Fruit fly (Drosophila melanogaster) whole organism, prepupa: ENCODE measurements around the gene CG14383.

Experiments
- CG10631 ChIP-seq: fragments of 200-800 bp; sonication (Bioruptor generic); optimal IDR thresholded peaks from 2 replicates; lab custom pipeline; 2016; ENCODE audit warnings: missing biosample characterization, missing genetic modification characterization
- CG1621 ChIP-seq: fragments of 200-800 bp; sonication (Bioruptor generic); optimal IDR thresholded peaks from 3 replicates; lab custom pipeline; 2018; ENCODE audit warnings: missing biosample characterization, mild to moderate bottlenecking, missing genetic modification characterization
- CG31627 ChIP-seq: fragments of 200-800 bp; sonication (Bioruptor generic); optimal IDR thresholded peaks from 3 replicates; lab custom pipeline; 2016; ENCODE audit warnings: missing biosample characterization, missing genetic modification characterization
- CG34406 ChIP-seq: fragments of 200-800 bp; sonication (Bioruptor generic); optimal IDR thresholded peaks from 3 replicates; lab custom pipeline; 2016; ENCODE audit warnings: missing biosample characterization, missing genetic modification characterization
- CG4318 ChIP-seq: fragments of 200-800 bp; sonication (Bioruptor generic); optimal IDR thresholded peaks from 3 replicates; lab custom pipeline; 2017; ENCODE audit warnings: missing biosample characterization, mild to moderate bottlenecking, missing genetic modification characterization
- CG6276 ChIP-seq: fragments of 200-800 bp; sonication (Bioruptor generic); optimal IDR thresholded peaks from 2 replicates; lab custom pipeline; 2017; ENCODE audit warnings: missing biosample characterization, mild to moderate bottlenecking, missing genetic modification characterization
- CG6808 ChIP-seq: fragments of 200-800 bp; sonication (Bioruptor generic); optimal IDR thresholded peaks from 3 replicates; lab custom pipeline; 2017; ENCODE audit warnings: missing biosample characterization, missing genetic modification characterization, mild to moderate bottlenecking, moderate library complexity, missing genetic modification reagents
- CG8119 ChIP-seq: fragments of 200-800 bp; sonication (Bioruptor generic); IDR thresholded peaks from 3 replicates; pipeline ENCODE4 v1.3.6; 2022; ENCODE audit warnings: missing biosample characterization, missing genetic modification characterization
- CG8632 ChIP-seq: fragments of 200-800 bp; sonication (Bioruptor generic); optimal IDR thresholded peaks from 3 replicates; lab custom pipeline; 2016; ENCODE audit warnings: missing biosample characterization, missing genetic modification characterization
- CG9139 ChIP-seq: fragments of 200-800 bp; sonication (Bioruptor generic); optimal IDR thresholded peaks from 3 replicates; lab custom pipeline; 2017; ENCODE audit warnings: missing biosample characterization, mild to moderate bottlenecking, missing genetic modification characterization
- Eip75B ChIP-seq: fragments of 200-800 bp; sonication (Bioruptor generic); optimal IDR thresholded peaks from 3 replicates; lab custom pipeline; 2016; ENCODE audit warnings: missing biosample characterization, missing genetic modification characterization
- Eip78C ChIP-seq: fragments of 200-800 bp; sonication (Bioruptor generic); peaks from one replicate; lab custom pipeline; 2016; ENCODE audit warnings: missing biosample characterization, missing genetic modification characterization
- Ets21C ChIP-seq: fragments of 200-800 bp; sonication (Bioruptor generic); optimal IDR thresholded peaks from 3 replicates; lab custom pipeline; 2016; ENCODE audit warnings: missing biosample characterization, missing genetic modification characterization
- Ets96B ChIP-seq: fragments of 200-800 bp; optimal IDR thresholded peaks from 2 replicates; lab custom pipeline; 2019; ENCODE audit warnings: missing biosample characterization, mild to moderate bottlenecking, missing genetic modification characterization, moderate library complexity
- Gug ChIP-seq: fragments of 200-800 bp; sonication (Bioruptor generic); IDR thresholded peaks from 2 replicates; pipeline ENCODE4 v1.3.6; 2022; ENCODE audit warnings: missing biosample characterization, missing genetic modification characterization
- OdsH ChIP-seq: fragments of 200-800 bp; sonication (Bioruptor generic); optimal IDR thresholded peaks from 3 replicates; lab custom pipeline; 2016; ENCODE audit warnings: missing biosample characterization, missing genetic modification characterization
- Smox ChIP-seq: fragments of 200-800 bp; sonication (Bioruptor generic); optimal IDR thresholded peaks from 3 replicates; lab custom pipeline; 2016; ENCODE audit warnings: missing biosample characterization, missing genetic modification characterization
- Sox14 ChIP-seq: fragments of 200-800 bp; sonication (Bioruptor generic); optimal IDR thresholded peaks from 3 replicates; lab custom pipeline; 2016; ENCODE audit warnings: missing biosample characterization, missing genetic modification characterization
- Sox15 ChIP-seq: fragments of 200-800 bp; sonication (Bioruptor generic); optimal IDR thresholded peaks from 3 replicates; lab custom pipeline; 2016; ENCODE audit warnings: missing biosample characterization, missing genetic modification characterization
- achi ChIP-seq: fragments of 200-800 bp; sonication (Bioruptor generic); optimal IDR thresholded peaks from 3 replicates; lab custom pipeline; 2016; ENCODE audit warnings: missing biosample characterization, missing genetic modification characterization
- acj6 ChIP-seq: fragments of 200-800 bp; sonication (Bioruptor generic); optimal IDR thresholded peaks from 3 replicates; lab custom pipeline; 2016; ENCODE audit warnings: missing biosample characterization, missing genetic modification characterization
- cyc ChIP-seq: fragments of 200-800 bp; sonication (Bioruptor generic); optimal IDR thresholded peaks from 3 replicates; lab custom pipeline; 2016; ENCODE audit warnings: missing biosample characterization, missing genetic modification characterization
- dac ChIP-seq: fragments of 200-800 bp; sonication (Bioruptor generic); optimal IDR thresholded peaks from 2 replicates; lab custom pipeline; 2017; ENCODE audit warnings: missing biosample characterization, mild to moderate bottlenecking, missing genetic modification characterization
- dsx ChIP-seq: fragments of 200-800 bp; optimal IDR thresholded peaks from 3 replicates; lab custom pipeline; 2019; ENCODE audit warnings: missing biosample characterization, mild to moderate bottlenecking, missing genetic modification characterization, moderate library complexity; ENCODE audit not compliant: poor library complexity, severe bottlenecking
- eg ChIP-seq: fragments of 200-800 bp; sonication (Bioruptor generic); IDR thresholded peaks from 3 replicates; pipeline ENCODE4 v1.3.6; 2022; ENCODE audit warnings: missing biosample characterization, missing genetic modification characterization
- fd59A ChIP-seq: fragments of 200-800 bp; sonication (Bioruptor generic); optimal IDR thresholded peaks from 2 replicates; lab custom pipeline; 2017; ENCODE audit warnings: missing biosample characterization, mild to moderate bottlenecking, missing genetic modification characterization, missing genetic modification reagents
- fd85E ChIP-seq: fragments of 200-800 bp; sonication (Bioruptor generic); optimal IDR thresholded peaks from 3 replicates; lab custom pipeline; 2016; ENCODE audit warnings: missing biosample characterization, missing genetic modification characterization
- fkh ChIP-seq: fragments of 200-800 bp; sonication (Bioruptor generic); optimal IDR thresholded peaks from 3 replicates; lab custom pipeline; 2017; ENCODE audit warnings: missing biosample characterization, mild to moderate bottlenecking, missing genetic modification characterization, moderate library complexity
- salr ChIP-seq, 2 experiments: fragments of 200-800 bp; sonication (Bioruptor generic); optimal IDR thresholded peaks; 3 replicates each; lab custom pipeline; 2016 to 2018; ENCODE audit warnings: missing biosample characterization in 2 of 2, missing genetic modification characterization in 2 of 2, mild to moderate bottlenecking in 1 of 2
- svp ChIP-seq: fragments of 200-800 bp; sonication (Bioruptor generic); peaks from one replicate; lab custom pipeline; 2016; ENCODE audit warnings: missing biosample characterization, missing genetic modification characterization
- topi ChIP-seq: fragments of 200-800 bp; sonication (Bioruptor generic); optimal IDR thresholded peaks from 3 replicates; lab custom pipeline; 2016; ENCODE audit warnings: missing biosample characterization, missing genetic modification characterization

Gene CG14383

dm6 chr3R:12981334-12982166, 6.8 kb downstream of the CG14383 start (continued):
- TF ChIP-seq CG8632 (GFP tag; lab: Kevin White, UChicago) (peak; percentile 79), CG6808 (GFP tag; lab: Kevin White, UChicago) (peak; percentile 83), fd85E (no peak), Sox15 (GFP tag; lab: Kevin White, UChicago) (peak; percentile 56), CG10631 (GFP tag; lab: Kevin White, UChicago) (peak; percentile 67), salr (GFP tag; optimal IDR thresholded peaks at IDR 0.05; lab: Kevin White, UChicago) (peak; percentile 18 to 67), cyc (GFP tag; lab: Kevin White, UChicago) (peak; percentile 77), CG31627 (peak; percentile 73), CG8119 (GFP tag; lab: Robert Waterston, UW) (peak; percentile 78), Eip75B (GFP tag; lab: Kevin White, UChicago) (peak; percentile 81), Smox (GFP tag; lab: Kevin White, UChicago) (peak; percentile 74), CG1621 (tag; lab: Kevin White, UChicago) (peak; percentile 57), Eip78C (GFP tag; lab: Kevin White, UChicago) (peak; percentile 96), Sox14 (GFP tag; lab: Kevin White, UChicago) (peak; percentile 22), topi (GFP tag; lab: Kevin White, UChicago) (peak; percentile 73), acj6 (peak; percentile 72), CG4318 (GFP tag; lab: Kevin White, UChicago) (peak; percentile 72), Ets21C (peak; percentile 45)

DNA sequence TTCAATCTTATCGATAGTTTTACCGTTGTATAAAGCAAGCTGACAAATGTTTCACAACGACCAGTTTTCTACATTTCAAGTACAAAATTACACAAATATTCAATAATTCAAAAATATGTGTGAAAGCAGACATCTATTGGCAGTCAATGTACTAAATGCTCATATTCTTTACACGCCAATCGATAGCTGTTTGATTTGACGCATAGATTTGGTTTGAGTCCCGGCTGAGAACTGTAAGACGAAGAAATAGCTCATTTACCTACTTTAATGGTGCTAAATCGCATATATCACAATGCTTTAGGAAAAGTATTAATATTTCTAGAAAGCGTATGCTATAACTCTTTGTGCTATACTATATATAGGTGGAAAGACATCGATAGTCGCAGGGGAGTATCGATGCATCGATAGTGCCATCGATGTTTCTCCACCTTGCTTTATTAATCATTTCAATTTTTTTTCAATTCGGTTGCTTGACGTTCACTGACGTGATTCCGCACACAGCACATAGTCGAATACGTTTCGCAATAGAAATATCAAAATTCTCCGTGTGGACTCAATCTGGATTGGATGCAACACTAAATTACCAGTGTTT, 7.6 kb downstream of the CG14383 start, which contains the start of gene Paip2:
TSS of gene Paip2 (plus strand) at position 165 of the 592 bp plus-strand sequence.
- TF ChIP-seq dsx (peak; percentile 19), OdsH (GFP tag; lab: Kevin White, UChicago) (no peak), Sox15 (GFP tag; lab: Kevin White, UChicago) (no peak), Eip75B (GFP tag; lab: Kevin White, UChicago) (no peak), Gug (GFP tag; lab: Robert Waterston, UW) (no peak), topi (GFP tag; lab: Kevin White, UChicago) (peak; percentile 28), CG34406 (GFP tag; lab: Kevin White, UChicago) (no peak), CG8119 (GFP tag; lab: Robert Waterston, UW) (no peak), achi (GFP tag; lab: Kevin White, UChicago) (peak; percentile 2), CG1621 (tag; lab: Kevin White, UChicago) (no peak), fkh (GFP tag; lab: Kevin White, UChicago) (no peak), CG6276 (GFP tag; lab: Kevin White, UChicago) (no peak), Sox14 (GFP tag; lab: Kevin White, UChicago) (peak; percentile 43), svp (GFP tag; lab: Kevin White, UChicago) (peak; percentile 49), eg (GFP tag; lab: Robert Waterston, UW) (no peak), CG8632 (GFP tag; lab: Kevin White, UChicago) (no peak)

dm6 chr3R:12977371-12978050, 10.8 kb downstream of the CG14383 start, which contains the start of the genes CG7381 and CG7091:
TSS of gene CG7381 (minus strand) at chr3R:12977471.
TSS of gene CG7091 (plus strand) at chr3R:12978000.
- peak; percentile 22 for TF ChIP-seq Eip78C (GFP tag; lab: Kevin White, UChicago)
- TF ChIP-seq Ets96B (tag; lab: Kevin White, UChicago): no peak
- TF ChIP-seq, all 60 proteins: peak for 1

- TF ChIP-seq CG9139 (GFP tag; lab: Kevin White, UChicago) (no peak), CG31627 (no peak), fd59A (no peak), Gug (GFP tag; lab: Robert Waterston, UW) (no peak), salr (GFP tag; optimal IDR thresholded peaks at IDR 0.05; lab: Kevin White, UChicago) (no peak), dac (GFP tag; lab: Kevin White, UChicago) (no peak)
These were observed 13.1 kb downstream of the CG14383 start for dm6 chr3R:12975223-12975622.
